Fruit fly (Drosophila melanogaster): ENCODE measurements around the gene CG4080.

Gene CG4080

DNA sequence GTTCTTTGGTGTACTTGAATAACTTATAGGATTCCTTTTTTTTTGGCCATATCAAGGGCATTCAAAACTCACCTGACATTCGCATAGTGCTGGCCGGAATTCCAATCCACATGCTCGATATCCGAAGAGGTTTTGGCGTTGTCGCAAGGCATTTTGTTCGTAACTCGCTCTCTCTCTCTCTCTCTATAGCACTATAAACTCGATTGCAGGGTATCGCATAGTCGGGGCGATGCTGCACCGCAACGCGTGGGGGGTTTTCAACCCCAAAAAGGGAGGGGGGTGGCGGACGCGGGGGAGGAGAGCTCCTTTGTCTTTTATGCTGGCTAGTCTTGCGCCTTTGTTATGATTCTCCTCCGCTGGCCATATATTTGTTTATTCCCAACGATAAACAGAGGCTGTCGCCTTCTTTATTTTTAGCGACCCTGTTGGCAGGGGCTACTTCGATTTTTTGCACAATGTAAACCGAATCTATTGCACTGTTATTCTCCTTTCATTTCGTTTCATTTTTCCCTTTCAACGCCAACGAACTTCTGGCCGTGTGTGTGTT, 519 bp downstream of the CG4080 start (continued):
- TF ChIP-seq CG2712 (tag; optimal IDR thresholded peaks at IDR 0.05) (peak; percentile 12), Lim3 (GFP tag; IDR thresholded peaks at IDR 0.05) (no peak), unc-4 (GFP tag; IDR thresholded peaks at IDR 0.05; ENCODE audit: partially characterized antibody) (no peak), crol (GFP tag; IDR thresholded peaks at IDR 0.05) (peak; percentile 69), E2f1 (GFP tag; IDR thresholded peaks at IDR 0.05) (no peak), tx (GFP tag; optimal IDR thresholded peaks at IDR 0.05) (no peak), chif (GFP tag; optimal IDR thresholded peaks at IDR 0.05) (no peak), CG11695 (GFP tag; IDR thresholded peaks at IDR 0.05) (no peak), YL-1 (GFP tag; optimal IDR thresholded peaks at IDR 0.05) (no peak), gcm2 (GFP tag; optimal IDR thresholded peaks at IDR 0.05) (no peak), CG3163 (GFP tag; optimal IDR thresholded peaks at IDR 0.05) (no peak), CG11560 (tag; IDR thresholded peaks at IDR 0.05) (no peak), CG12942 (GFP tag; optimal IDR thresholded peaks at IDR 0.05) (no peak), caup (GFP tag; optimal IDR thresholded peaks at IDR 0.05; ENCODE audit: severe bottlenecking) (no peak), CG3065 (GFP tag; optimal IDR thresholded peaks at IDR 0.05) (no peak), CG10267 (tag; optimal IDR thresholded peaks at IDR 0.05) (no peak), ewg (GFP tag; optimal IDR thresholded peaks at IDR 0.05) (no peak), Deaf1 (tag; optimal IDR thresholded peaks at IDR 0.05) (no peak), CG11093 (GFP tag; IDR thresholded peaks at IDR 0.05) (no peak), CG34422 (GFP tag; IDR thresholded peaks at IDR 0.05) (0 out of 3 replicates have a peak, but pooled peaks have one; percentile 15), CG8765 (GFP tag; IDR thresholded peaks at IDR 0.05) (no peak), mam (GFP tag; optimal IDR thresholded peaks at IDR 0.05) (no peak), CG33557 (GFP tag; optimal IDR thresholded peaks at IDR 0.05) (no peak), CG12236 (GFP tag; optimal IDR thresholded peaks at IDR 0.05) (no peak), CG8944 (GFP tag; optimal IDR thresholded peaks at IDR 0.05) (no peak), Pdp1 (GFP tag; optimal IDR thresholded peaks at IDR 0.05) (no peak), HmgZ (tag; optimal IDR thresholded peaks at IDR 0.05) (no peak), CG4730 (GFP tag; IDR thresholded peaks at IDR 0.05) (no peak), lola (GFP tag; optimal IDR thresholded peaks at IDR 0.05) (no peak), CG17568 (GFP tag; optimal IDR thresholded peaks at IDR 0.05) (no peak), D19B (GFP tag; optimal IDR thresholded peaks at IDR 0.05) (peak; percentile 90), h (optimal IDR thresholded peaks at IDR 0.05) (no peak), NC2α (GFP tag; optimal IDR thresholded peaks at IDR 0.05) (no peak), Nf-YC (tag; optimal IDR thresholded peaks at IDR 0.05) (no peak), pros (GFP tag; optimal IDR thresholded peaks at IDR 0.05) (no peak), Fer3 (tag; optimal IDR thresholded peaks at IDR 0.05) (no peak), CG9932 (GFP tag; IDR thresholded peaks at IDR 0.05) (no peak), NC2β (GFP tag; optimal IDR thresholded peaks at IDR 0.05) (no peak), CG12104 (GFP tag; optimal IDR thresholded peaks at IDR 0.05) (no peak), CG1832 (GFP tag; optimal IDR thresholded peaks at IDR 0.05) (no peak), pan (optimal IDR thresholded peaks at IDR 0.05) (peak in 1 of 2 experiments; percentile 46), pan (GFP tag; optimal IDR thresholded peaks at IDR 0.05 in 1 of 2, IDR thresholded peaks at IDR 0.05 in 1 of 2) (peak in 1 of 2 experiments; percentile 7)

DNA sequence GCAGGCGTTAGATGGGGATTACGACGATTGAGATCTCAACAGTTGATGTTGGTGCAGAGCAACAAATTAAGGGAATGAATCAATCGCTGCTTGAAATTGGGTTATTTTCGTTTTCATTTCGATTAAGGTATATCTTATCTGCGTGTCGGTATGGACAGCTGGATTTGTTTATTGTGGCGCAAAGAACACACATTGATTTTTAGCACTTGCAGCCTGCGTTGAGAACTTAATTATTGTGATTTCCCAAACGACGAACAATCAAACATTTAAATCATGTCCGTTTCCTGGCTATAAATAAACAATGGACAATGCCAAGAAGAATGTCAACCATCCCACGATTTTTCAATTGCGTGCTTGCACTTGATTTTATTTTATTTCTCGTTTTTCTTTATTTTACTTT, 999 bp downstream of the CG4080 start:
- TF ChIP-seq CG10431 (GFP tag; optimal IDR thresholded peaks at IDR 0.05) (no peak), slbo (GFP tag; IDR thresholded peaks at IDR 0.05) (no peak), inv (GFP tag; IDR thresholded peaks at IDR 0.05; ENCODE audit: partially characterized antibody) (no peak), CG12219 (GFP tag; optimal IDR thresholded peaks at IDR 0.05) (no peak), mirr (GFP tag; optimal IDR thresholded peaks at IDR 0.05) (peak; percentile 21), eve (GFP tag; optimal IDR thresholded peaks at IDR 0.05) (peak in 1 of 2 experiments; percentile 64), CG3726 (GFP tag; IDR thresholded peaks at IDR 0.05) (no peak), chinmo (GFP tag; IDR thresholded peaks at IDR 0.05; ENCODE audit: partially characterized antibody) (0 out of 4 replicates have a peak, but pooled peaks have one; percentile 48), seq (GFP tag; IDR thresholded peaks at IDR 0.05) (no peak), fd64A (GFP tag; optimal IDR thresholded peaks at IDR 0.05) (no peak), Rfx (GFP tag; IDR thresholded peaks at IDR 0.05) (0 out of 2 replicates have a peak, but pooled peaks have one; percentile 1)

Measured in whole organism, embryonic.